Worm (Caenorhabditis elegans) whole organism, mixed stage, embryonic: ENCODE measurements around the gene C26D10.3.

ENCODE experiments used
- snpc-4 ChIP-seq: fragments of 150-350 bp; optimal IDR thresholded peaks from 2 replicates; lab custom pipeline; 2014; ENCODE audit warnings: missing biosample characterization, missing genetic modification characterization

The C26D10.3 gene

ce11 chrII:8377722-8378121 is 52.5 kb downstream of the C26D10.3 start:
- TF ChIP-seq snpc-4 (tag; lab: Kevin White, UChicago), result no peak
